Worm (Caenorhabditis elegans) whole organism, L4 larva: ENCODE results near the gene Y62H9A.11.

ENCODE experiments used
- R02D3.7 ChIP-seq: fragments of 150-350 bp; sonication (generic microtip); optimal IDR thresholded peaks from 3 replicates; lab custom pipeline; 2014; ENCODE audit warnings: missing biosample characterization, missing genetic modification characterization
- aly-2 ChIP-seq: sonication (generic microtip); optimal IDR thresholded peaks from 2 replicates; lab custom pipeline; 2018; ENCODE audit warnings: missing biosample characterization, missing genetic modification characterization
- dve-1 ChIP-seq: sonication (generic microtip); optimal IDR thresholded peaks from 2 replicates; lab custom pipeline; 2017; ENCODE audit warnings: antibody characterized with exemption, mild to moderate bottlenecking, missing genetic modification characterization, missing compliant biosample characterization; ENCODE audit not compliant: insufficient read depth
- lin-29 ChIP-seq: fragments of 200-800 bp; sonication (Bioruptor generic); IDR thresholded peaks from 2 replicates; pipeline ENCODE4 v1.3.6; 2022; ENCODE audit warnings: missing genetic modification reagents, missing genetic modification characterization, missing compliant biosample characterization

ce11 chrX:11875260-11875659 lies 31.9 kb downstream of the Y62H9A.11 start, which contains the start of gene Y62H9A.1:
- no peak for TF ChIP-seq dve-1
- no peak for TF ChIP-seq lin-29 (GFP tag; lab: Robert Waterston, UW)
- no peak for TF ChIP-seq aly-2
- no peak for TF ChIP-seq R02D3.7 (tag; lab: Kevin White, UChicago)
